Worm (Caenorhabditis elegans): ENCODE data around the gene nspg-6.

The nspg-6 gene

DNA sequence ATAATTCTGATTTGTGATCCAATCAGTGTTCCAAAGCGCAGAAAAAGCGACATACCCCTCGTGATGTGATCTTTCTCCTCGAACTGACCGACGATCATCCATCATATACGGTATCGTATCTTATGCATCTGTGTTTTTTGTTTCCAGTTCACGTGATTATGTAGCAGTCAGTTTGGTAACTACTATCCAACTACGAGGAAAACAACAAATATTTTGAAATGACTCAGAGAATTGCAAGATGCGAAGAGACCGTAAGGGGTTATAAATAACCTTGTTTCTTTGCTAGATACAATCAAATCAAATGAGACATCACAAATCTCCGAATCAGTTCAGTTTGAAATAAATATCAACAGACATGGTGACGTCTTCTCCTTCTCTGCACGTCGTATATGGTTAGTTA lies 14.6 kb downstream of the nspg-6 start:
- TF ChIP-seq dpl-1 (GFP tag; optimal IDR thresholded peaks at IDR 0.05) (peak in 1 of 3 experiments; percentile 39), nhr-71 (tag; optimal IDR thresholded peaks at IDR 0.05) (peak; percentile 85), nhr-90 (tag; optimal IDR thresholded peaks at IDR 0.05; ENCODE audit: poor library complexity) (peak; percentile 84), snu-23 (GFP tag; optimal IDR thresholded peaks at IDR 0.05) (peak; percentile 59), sup-37 (GFP tag; optimal IDR thresholded peaks at IDR 0.05) (no peak), mdl-1 (tag; optimal IDR thresholded peaks at IDR 0.05) (peak in 1 of 2 experiments; percentile 53), ztf-4 (tag; optimal IDR thresholded peaks at IDR 0.05) (no peak), lsy-2 (tag; optimal IDR thresholded peaks at IDR 0.05) (peak; percentile 50 to 72), unc-86 (tag; optimal IDR thresholded peaks at IDR 0.05) (no peak), blmp-1 (tag; optimal IDR thresholded peaks at IDR 0.05) (peak; percentile 64), F16B12.6 (tag; optimal IDR thresholded peaks at IDR 0.05) (no peak), C16A3.4 (tag; optimal IDR thresholded peaks at IDR 0.05) (peak; percentile 69), grh-1 (GFP tag; IDR thresholded peaks at IDR 0.05) (peak; percentile 36; the same call in 1 of the 2 replicates), hpl-2 (GFP tag; optimal IDR thresholded peaks at IDR 0.05) (no peak), efl-3 (GFP tag; optimal IDR thresholded peaks at IDR 0.05) (peak; percentile 38), irx-1 (tag; optimal IDR thresholded peaks at IDR 0.05) (no peak), dsc-1 (tag; optimal IDR thresholded peaks at IDR 0.05) (no peak), lin-13 (GFP tag; optimal IDR thresholded peaks at IDR 0.05) (peak; percentile 31), nhr-85 (tag) (peak; percentile 99), lin-14 (GFP tag; optimal IDR thresholded peaks at IDR 0.05) (peak; percentile 81), nhr-20 (tag; optimal IDR thresholded peaks at IDR 0.05) (peak; percentile 89), elt-3 (tag; optimal IDR thresholded peaks at IDR 0.05) (peak in 3 of 6 experiments; percentile 27 to 90 (median 89)), alr-1 (tag; optimal IDR thresholded peaks at IDR 0.05; ENCODE audit: borderline replicate concordance) (no peak), lin-35 (GFP tag; optimal IDR thresholded peaks at IDR 0.05) (peak in 1 of 2 experiments; percentile 59), mep-1 (tag; optimal IDR thresholded peaks at IDR 0.05) (peak; percentile 46), efl-1 (optimal IDR thresholded peaks at IDR 0.05) (peak in 1 of 2 experiments; percentile 8), efl-1 (GFP tag; optimal IDR thresholded peaks at IDR 0.05 in 1 of 2) (peak in 1 of 2 experiments; percentile 85), nhr-19 (GFP tag; conservative IDR thresholded peaks at IDR 0.05) (peak; percentile 57), nhr-47 (tag; optimal IDR thresholded peaks at IDR 0.05) (peak; percentile 54), tbx-2 (tag; optimal IDR thresholded peaks at IDR 0.05) (peak; percentile 63)

DNA sequence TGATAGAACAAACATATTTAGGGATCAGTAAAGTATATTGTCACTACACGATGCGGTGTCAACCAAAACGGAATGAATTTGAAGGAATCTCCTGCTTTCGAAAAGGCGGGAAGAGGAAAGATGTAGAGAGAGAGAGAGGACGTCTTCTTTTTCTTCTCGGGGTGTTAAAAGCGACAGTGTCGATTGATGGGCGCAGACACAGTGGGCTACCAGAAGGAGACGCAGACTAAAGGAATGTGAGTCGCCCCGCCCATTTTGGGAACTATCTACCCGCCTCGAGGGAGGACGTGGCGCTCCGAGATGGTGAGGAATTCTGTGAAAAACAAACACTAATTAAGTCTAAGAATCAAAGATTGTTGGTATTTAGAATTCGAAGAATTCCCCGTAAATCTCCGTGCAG lies 15.3 kb downstream of the nspg-6 start, which contains the start of the genes B0361.14 and B0361.9:
TSS of gene B0361.14 (minus strand) at position 66 of the 400 bp plus-strand sequence.
TSS of gene B0361.9 (minus strand) at position 166 of the 400 bp plus-strand sequence.
- TF ChIP-seq lsy-2 (tag; optimal IDR thresholded peaks at IDR 0.05) = peak in 1 of 2 experiments; percentile 28
- peak in 1 of 2 experiments; percentile 20 for TF ChIP-seq lin-35 (GFP tag; optimal IDR thresholded peaks at IDR 0.05)
- TF ChIP-seq ceh-90 (tag; optimal IDR thresholded peaks at IDR 0.05) = no peak
- no peak for TF ChIP-seq nhr-28 (tag; optimal IDR thresholded peaks at IDR 0.05)
- TF ChIP-seq nhr-85 (tag) = peak; percentile 67
- no peak for TF ChIP-seq hpl-2 (GFP tag; optimal IDR thresholded peaks at IDR 0.05)
- no peak for TF ChIP-seq ets-5 (GFP tag; IDR thresholded peaks at IDR 0.05)
- TF ChIP-seq mef-2 (tag; optimal IDR thresholded peaks at IDR 0.05) = no peak
- peak; percentile 33 for TF ChIP-seq snu-23 (GFP tag; optimal IDR thresholded peaks at IDR 0.05)
- TF ChIP-seq nhr-237 (tag; optimal IDR thresholded peaks at IDR 0.05) = no peak
- no peak for TF ChIP-seq xbp-1 (tag; optimal IDR thresholded peaks at IDR 0.05)
- TF ChIP-seq irx-1 (tag; optimal IDR thresholded peaks at IDR 0.05) = no peak
- no peak for TF ChIP-seq skn-1 (tag; optimal IDR thresholded peaks at IDR 0.05)
- TF ChIP-seq nhr-71 (tag; optimal IDR thresholded peaks at IDR 0.05) = peak; percentile 25
- no peak for TF ChIP-seq pag-3 (tag; optimal IDR thresholded peaks at IDR 0.05; ENCODE audit: borderline replicate concordance, insufficient read depth)
- no peak for TF ChIP-seq mab-9 (GFP tag; IDR thresholded peaks at IDR 0.05)
- no peak for TF ChIP-seq pqm-1 (tag; optimal IDR thresholded peaks at IDR 0.05)
- TF ChIP-seq lir-3 (tag; optimal IDR thresholded peaks at IDR 0.05; ENCODE audit: poor library complexity) = no peak
- peak; percentile 1 for TF ChIP-seq mep-1 (tag; optimal IDR thresholded peaks at IDR 0.05)
- no peak for TF ChIP-seq egl-27 (tag; optimal IDR thresholded peaks at IDR 0.05)
- TF ChIP-seq blmp-1 (tag; optimal IDR thresholded peaks at IDR 0.05) = peak; percentile 94
- TF ChIP-seq snpc-4 (tag; optimal IDR thresholded peaks at IDR 0.05) = no peak
- no peak for TF ChIP-seq nhr-19 (GFP tag; conservative IDR thresholded peaks at IDR 0.05)
- no peak for TF ChIP-seq nhr-77 (tag; optimal IDR thresholded peaks at IDR 0.05)
- TF ChIP-seq sup-37 (GFP tag; optimal IDR thresholded peaks at IDR 0.05) = no peak
- peak; percentile 47 for TF ChIP-seq nhr-20 (tag; optimal IDR thresholded peaks at IDR 0.05)
- TF ChIP-seq unc-86 (tag; optimal IDR thresholded peaks at IDR 0.05) = no peak
- TF ChIP-seq unc-130 (tag; optimal IDR thresholded peaks at IDR 0.05) = no peak
- no peak for TF ChIP-seq unc-30 (tag; optimal IDR thresholded peaks at IDR 0.05)
- no peak for TF ChIP-seq tbx-2 (tag; optimal IDR thresholded peaks at IDR 0.05)
- no peak for TF ChIP-seq ceh-82 (tag; optimal IDR thresholded peaks at IDR 0.05)
- TF ChIP-seq isw-1 (GFP tag; IDR thresholded peaks at IDR 0.05) = no peak
- TF ChIP-seq unc-62 (GFP tag; optimal IDR thresholded peaks at IDR 0.05) = no peak
- TF ChIP-seq zip-4 (GFP tag; optimal IDR thresholded peaks at IDR 0.05) = no peak
- peak in 2 of 6 experiments; percentile 13 to 26 for TF ChIP-seq elt-3 (tag; optimal IDR thresholded peaks at IDR 0.05)
